Fruit fly (Drosophila melanogaster): ENCODE measurements around the gene CG8202.

Gene CG8202

dm6 chr3R:8747134-8747870, 15.4 kb downstream of the CG8202 start, which contains the start of the genes CG9801 and Nasp (continued):
- TF ChIP-seq CG3995 (GFP tag; optimal IDR thresholded peaks at IDR 0.05) (peak; percentile 67), Elba2 (GFP tag; optimal IDR thresholded peaks at IDR 0.05) (no peak), tll (GFP tag; optimal IDR thresholded peaks at IDR 0.05) (no peak), zen (tag; optimal IDR thresholded peaks at IDR 0.05) (peak; percentile 54), Hmx (GFP tag; optimal IDR thresholded peaks at IDR 0.05) (no peak), CG17328 (GFP tag; IDR thresholded peaks at IDR 0.05) (0 out of 2 replicates have a peak, but pooled peaks have one; percentile 31), CG16813 (GFP tag; IDR thresholded peaks at IDR 0.05; ENCODE audit: partially characterized antibody) (peak; percentile 75), CG34224 (GFP tag; IDR thresholded peaks at IDR 0.05; ENCODE audit: partially characterized antibody) (peak; percentile 61), lola (GFP tag; optimal IDR thresholded peaks at IDR 0.05) (peak in 1 of 3 experiments; percentile 1), CG6272 (GFP tag; IDR thresholded peaks at IDR 0.05) (peak; percentile 16; the same call in 1 of the 2 replicates), Asciz (GFP tag; optimal IDR thresholded peaks at IDR 0.05) (no peak), fu2 (GFP tag; optimal IDR thresholded peaks at IDR 0.05) (no peak), NC2α (GFP tag; optimal IDR thresholded peaks at IDR 0.05) (no peak), sqz (GFP tag; optimal IDR thresholded peaks at IDR 0.05) (no peak), tio (GFP tag; optimal IDR thresholded peaks at IDR 0.05) (no peak), nom (GFP tag; optimal IDR thresholded peaks at IDR 0.05) (no peak), Hmr (GFP tag; optimal IDR thresholded peaks at IDR 0.05) (peak; percentile 68), CG16863 (GFP tag; optimal IDR thresholded peaks at IDR 0.05) (no peak), Hr78 (GFP tag; optimal IDR thresholded peaks at IDR 0.05) (no peak), CG18619 (GFP tag; optimal IDR thresholded peaks at IDR 0.05) (no peak), Ets97D (GFP tag; optimal IDR thresholded peaks at IDR 0.05) (peak; percentile 95), CG1024 (GFP tag; IDR thresholded peaks at IDR 0.05) (no peak), CG17802 (tag; optimal IDR thresholded peaks at IDR 0.05) (no peak), CG3726 (GFP tag; IDR thresholded peaks at IDR 0.05) (0 out of 3 replicates have a peak, but pooled peaks have one; percentile 9), Dek (tag; optimal IDR thresholded peaks at IDR 0.05) (peak; percentile 8), CHES-1-like (GFP tag; optimal IDR thresholded peaks at IDR 0.05) (peak; percentile 62), CG32532 (GFP tag; IDR thresholded peaks at IDR 0.05) (0 out of 2 replicates have a peak, but pooled peaks have one; percentile 9), zfh1 (GFP tag; IDR thresholded peaks at IDR 0.05) (peak; percentile 29; the same call in 1 of the 3 replicates), pb (GFP tag; optimal IDR thresholded peaks at IDR 0.05) (peak; percentile 39), CoRest (tag; optimal IDR thresholded peaks at IDR 0.05) (peak; percentile 44), CG6175 (GFP tag; IDR thresholded peaks at IDR 0.05) (no peak), CG17361 (GFP tag; IDR thresholded peaks at IDR 0.05) (no peak; the same call in 2 of the 3 replicates), cato (GFP tag; optimal IDR thresholded peaks at IDR 0.05; ENCODE audit: borderline replicate concordance) (no peak), CG31224 (GFP tag; IDR thresholded peaks at IDR 0.05) (0 out of 2 replicates have a peak, but pooled peaks have one; percentile 18), Usf (GFP tag; optimal IDR thresholded peaks at IDR 0.05) (no peak), Lpt (GFP tag; optimal IDR thresholded peaks at IDR 0.05) (no peak), Max (GFP tag; optimal IDR thresholded peaks at IDR 0.05) (no peak), Six4 (GFP tag; optimal IDR thresholded peaks at IDR 0.05) (no peak), CG2199 (GFP tag; IDR thresholded peaks at IDR 0.05) (peak; percentile 65), chif (GFP tag; optimal IDR thresholded peaks at IDR 0.05) (peak in 1 of 2 experiments; percentile 41), pho (GFP tag; optimal IDR thresholded peaks at IDR 0.05) (peak; percentile 14), psq (GFP tag; optimal IDR thresholded peaks at IDR 0.05) (peak; percentile 33), H2.0 (GFP tag; IDR thresholded peaks at IDR 0.05) (no peak), CG4617 (GFP tag; optimal IDR thresholded peaks at IDR 0.05; ENCODE audit: borderline replicate concordance) (peak; percentile 47), CG7372 (GFP tag; IDR thresholded peaks at IDR 0.05) (no peak), CG30020 (tag; optimal IDR thresholded peaks at IDR 0.05) (peak; percentile 35), ttk (GFP tag; IDR thresholded peaks at IDR 0.05) (peak; percentile 22; the same call in 1 of the 2 replicates), TFAM (GFP tag; optimal IDR thresholded peaks at IDR 0.05) (no peak)

Data from whole organism, embryonic.